Fruit fly (Drosophila melanogaster) whole organism, embryonic: ENCODE results near the gene pnr.

Experiments used
- Atf3 ChIP-seq: fragments of 200-800 bp; sonication (Bioruptor generic); optimal IDR thresholded peaks from 3 replicates; lab custom pipeline; 2016; ENCODE audit warnings: missing biosample characterization, missing genetic modification characterization
- Awh ChIP-seq: fragments of 200-800 bp; sonication (Bioruptor generic); IDR thresholded peaks from 2 replicates; pipeline ENCODE4, ENCODE4 v1.3.6; 2022; ENCODE audit warnings: missing biosample characterization, missing genetic modification characterization
- B-H1 ChIP-seq: fragments of 200-800 bp; sonication (Bioruptor generic); IDR thresholded peaks from 3 replicates; pipeline ENCODE4 v1.3.6; 2022; ENCODE audit warnings: missing biosample characterization, missing genetic modification characterization
- Bgb ChIP-seq: fragments of 200-800 bp; sonication (Bioruptor generic); IDR thresholded peaks from 2 replicates; pipeline ENCODE4 v1.3.6; 2022; ENCODE audit warnings: missing biosample characterization, missing genetic modification characterization; ENCODE audit not compliant: partially characterized antibody
- CG10209 ChIP-seq: fragments of 200-800 bp; sonication (Bioruptor generic); optimal IDR thresholded peaks from 3 replicates; lab custom pipeline; 2017; ENCODE audit warnings: missing biosample characterization, mild to moderate bottlenecking, missing genetic modification characterization, missing genetic modification reagents
- CG11398 ChIP-seq: fragments of 200-800 bp; sonication (Bioruptor generic); optimal IDR thresholded peaks from 2 replicates; lab custom pipeline; 2016; ENCODE audit warnings: missing biosample characterization, missing genetic modification characterization
- CG12219 ChIP-seq: fragments of 200-800 bp; sonication (Bioruptor generic); optimal IDR thresholded peaks from 3 replicates; lab custom pipeline; 2018; ENCODE audit warnings: missing biosample characterization, mild to moderate bottlenecking, missing genetic modification characterization
- CG12236 ChIP-seq: fragments of 200-800 bp; sonication (Bioruptor generic); optimal IDR thresholded peaks from 2 replicates; lab custom pipeline; 2016; ENCODE audit warnings: missing biosample characterization, missing genetic modification characterization
- CG1233 ChIP-seq: fragments of 200-800 bp; sonication (Bioruptor generic); optimal IDR thresholded peaks from 4 replicates; lab custom pipeline; 2018; ENCODE audit warnings: missing biosample characterization, mild to moderate bottlenecking, missing genetic modification characterization
- CG12659 ChIP-seq: fragments of 200-800 bp; sonication (Bioruptor generic); optimal IDR thresholded peaks from 3 replicates; lab custom pipeline; 2017; ENCODE audit warnings: mild to moderate bottlenecking, missing biosample characterization, missing genetic modification reagents, missing genetic modification characterization
- CG13894 ChIP-seq: fragments of 200-800 bp; sonication (Bioruptor generic); optimal IDR thresholded peaks from 3 replicates; lab custom pipeline; 2018; ENCODE audit warnings: missing biosample characterization, mild to moderate bottlenecking, missing genetic modification characterization, moderate library complexity
- CG17829 ChIP-seq: fragments of 200-800 bp; optimal IDR thresholded peaks from 2 replicates; lab custom pipeline; 2019; ENCODE audit warnings: missing biosample characterization, mild to moderate bottlenecking, missing genetic modification characterization, moderate library complexity
- CG18262 ChIP-seq: fragments of 200-800 bp; optimal IDR thresholded peaks from 3 replicates; lab custom pipeline; 2019; ENCODE audit warnings: missing biosample characterization, mild to moderate bottlenecking, missing genetic modification characterization, moderate library complexity
- CG2199 ChIP-seq: fragments of 200-800 bp; sonication (Bioruptor generic); IDR thresholded peaks from 3 replicates; pipeline ENCODE4 v1.3.6; 2022; ENCODE audit warnings: missing biosample characterization, missing genetic modification characterization
- CG31224 ChIP-seq: fragments of 200-800 bp; sonication (Bioruptor generic); IDR thresholded peaks from 2 replicates; pipeline ENCODE4 v1.3.6; 2022; ENCODE audit warnings: missing biosample characterization, missing genetic modification characterization
- CG33557 ChIP-seq: fragments of 200-800 bp; sonication (Bioruptor generic); optimal IDR thresholded peaks from 2 replicates; lab custom pipeline; 2019; ENCODE audit warnings: missing biosample characterization, mild to moderate bottlenecking, missing genetic modification characterization, moderate library complexity
- CG3407 ChIP-seq: fragments of 200-800 bp; sonication (Bioruptor generic); optimal IDR thresholded peaks from 2 replicates; lab custom pipeline; 2018; ENCODE audit warnings: missing biosample characterization, mild to moderate bottlenecking, missing genetic modification characterization
- CG6854 ChIP-seq: fragments of 200-800 bp; sonication (Bioruptor generic); optimal IDR thresholded peaks from 3 replicates; lab custom pipeline; 2017; ENCODE audit warnings: missing biosample characterization, mild to moderate bottlenecking, missing genetic modification characterization
- CG7271 ChIP-seq: fragments of 200-800 bp; sonication (Bioruptor generic); optimal IDR thresholded peaks from 2 replicates; lab custom pipeline; 2018; ENCODE audit warnings: missing biosample characterization, mild to moderate bottlenecking, missing genetic modification characterization, moderate library complexity
- CG7839 ChIP-seq: fragments of 200-800 bp; sonication (Bioruptor generic); optimal IDR thresholded peaks from 3 replicates; lab custom pipeline; 2018; ENCODE audit warnings: missing biosample characterization, mild to moderate bottlenecking, missing genetic modification characterization, moderate library complexity
- CG7987 ChIP-seq: fragments of 200-800 bp; sonication (Bioruptor generic); optimal IDR thresholded peaks from 2 replicates; lab custom pipeline; 2018; ENCODE audit warnings: missing biosample characterization, mild to moderate bottlenecking, missing genetic modification characterization, moderate library complexity
- CG8281 ChIP-seq: fragments of 200-800 bp; sonication (Bioruptor generic); optimal IDR thresholded peaks from 2 replicates; lab custom pipeline; 2018; ENCODE audit warnings: missing biosample characterization, mild to moderate bottlenecking, missing genetic modification characterization, moderate library complexity
- CG8290 ChIP-seq, 3 experiments: fragments of 200-800 bp; sonication (Bioruptor generic); optimal IDR thresholded peaks; 2 replicates each; lab custom pipeline; 2016 to 2019; ENCODE audit warnings: missing biosample characterization in 3 of 3, missing genetic modification characterization in 3 of 3, mild to moderate bottlenecking in 2 of 3, moderate library complexity in 1 of 3
- CG8388 ChIP-seq: fragments of 200-800 bp; sonication (Bioruptor generic); optimal IDR thresholded peaks from 2 replicates; lab custom pipeline; 2019; ENCODE audit warnings: missing biosample characterization, mild to moderate bottlenecking, missing genetic modification characterization, moderate library complexity
- D ChIP-seq, 2 experiments: fragments of 200-800 bp in 1 of 2; fragments of >200 bp in 1 of 2; sonication (Bioruptor generic) in 1 of 2; optimal IDR thresholded peaks; 2 replicates in 1 of 2; 3 replicates in 1 of 2; lab custom pipeline; 2017; ENCODE audit warnings: mild to moderate bottlenecking in 1 of 2, missing biosample characterization in 1 of 2, missing genetic modification characterization in 1 of 2, missing genetic modification reagents in 1 of 2
- D19A ChIP-seq: fragments of 200-800 bp; optimal IDR thresholded peaks from 3 replicates; lab custom pipeline; 2019; ENCODE audit warnings: missing biosample characterization, mild to moderate bottlenecking, missing genetic modification characterization, moderate library complexity
- Deaf1 ChIP-seq: fragments of 200-800 bp; optimal IDR thresholded peaks from 3 replicates; lab custom pipeline; 2019; ENCODE audit warnings: missing biosample characterization, mild to moderate bottlenecking, missing genetic modification characterization, moderate library complexity
- Dll ChIP-seq: fragments of 200-800 bp; sonication (Bioruptor generic); IDR thresholded peaks from 4 replicates; pipeline ENCODE4 v1.3.6; 2022; ENCODE audit warnings: missing biosample characterization, missing genetic modification characterization; ENCODE audit not compliant: partially characterized antibody
- Eip74EF ChIP-seq, 2 experiments: fragments of 200-800 bp in 1 of 2; fragments of >200 bp in 1 of 2; sonication (Bioruptor generic) in 1 of 2; optimal IDR thresholded peaks; 2 replicates each; lab custom pipeline; 2017 to 2019; ENCODE audit warnings: missing biosample characterization in 2 of 2, missing genetic modification characterization in 2 of 2, mild to moderate bottlenecking in 1 of 2, moderate library complexity in 1 of 2
- HHEX ChIP-seq: fragments of 200-800 bp; sonication (Bioruptor generic); optimal IDR thresholded peaks from 3 replicates; lab custom pipeline; 2017; ENCODE audit warnings: missing biosample characterization, mild to moderate bottlenecking, missing genetic modification characterization, missing genetic modification reagents
- Hmr ChIP-seq: fragments of 200-800 bp; sonication (Bioruptor generic); optimal IDR thresholded peaks from 3 replicates; lab custom pipeline; 2017; ENCODE audit warnings: mild to moderate bottlenecking, missing biosample characterization, missing genetic modification reagents, missing genetic modification characterization
- Lhr ChIP-seq: fragments of 200-800 bp; sonication (Bioruptor generic); optimal IDR thresholded peaks from 3 replicates; lab custom pipeline; 2017; ENCODE audit warnings: mild to moderate bottlenecking, missing biosample characterization, missing genetic modification reagents, missing genetic modification characterization
- Med ChIP-seq: fragments of 200-800 bp; sonication (Bioruptor generic); peaks from one replicate; lab custom pipeline; 2016; ENCODE audit warnings: missing biosample characterization, missing genetic modification characterization, mild to moderate bottlenecking, inconsistent platforms, moderate library complexity
- Ptx1 ChIP-seq: fragments of 200-800 bp; sonication (Bioruptor generic); IDR thresholded peaks from 2 replicates; pipeline ENCODE4 v1.3.6; 2022; ENCODE audit warnings: missing biosample characterization, missing genetic modification characterization
- Side ChIP-seq: fragments of 200-800 bp; sonication (Bioruptor generic); optimal IDR thresholded peaks from 2 replicates; lab custom pipeline; 2016; ENCODE audit warnings: missing biosample characterization, missing genetic modification characterization
- bsh ChIP-seq, 2 experiments: fragments of 200-800 bp; sonication (Bioruptor generic); optimal IDR thresholded peaks; 2 replicates each; lab custom pipeline; 2017 to 2018; ENCODE audit warnings: mild to moderate bottlenecking in 2 of 2, missing biosample characterization in 2 of 2, missing genetic modification characterization in 2 of 2, moderate library complexity in 1 of 2
- caup ChIP-seq: fragments of 200-800 bp; sonication (Bioruptor generic); optimal IDR thresholded peaks from 3 replicates; lab custom pipeline; 2017; ENCODE audit warnings: missing biosample characterization, mild to moderate bottlenecking, missing genetic modification characterization, moderate library complexity; ENCODE audit not compliant: severe bottlenecking
- dmrt99B ChIP-seq: fragments of 200-800 bp; sonication (Bioruptor generic); optimal IDR thresholded peaks from 2 replicates; lab custom pipeline; 2018; ENCODE audit warnings: missing biosample characterization, mild to moderate bottlenecking, missing genetic modification characterization, moderate library complexity
- fd102C ChIP-seq: fragments of 200-800 bp; sonication (Bioruptor generic); optimal IDR thresholded peaks from 2 replicates; lab custom pipeline; 2018; ENCODE audit warnings: missing biosample characterization, mild to moderate bottlenecking, missing genetic modification characterization, moderate library complexity
- lola ChIP-seq, 3 experiments: fragments of >200 bp in 2 of 3; fragments of 200-800 bp in 1 of 3; sonication (Bioruptor generic) in 1 of 3; optimal IDR thresholded peaks; 2 replicates each; lab custom pipeline; 2017 to 2019; ENCODE audit warnings: missing biosample characterization in 3 of 3, missing genetic modification characterization in 3 of 3, mild to moderate bottlenecking in 1 of 3, moderate library complexity in 1 of 3
- nau ChIP-seq: fragments of 200-800 bp; sonication (Bioruptor generic); optimal IDR thresholded peaks from 3 replicates; lab custom pipeline; 2017; ENCODE audit warnings: missing biosample characterization, mild to moderate bottlenecking, missing genetic modification characterization, missing genetic modification reagents
- oc ChIP-seq: fragments of 200-800 bp; sonication (Bioruptor generic); optimal IDR thresholded peaks from 2 replicates; lab custom pipeline; 2018; ENCODE audit warnings: missing biosample characterization, mild to moderate bottlenecking, missing genetic modification characterization, moderate library complexity
- org-1 ChIP-seq: fragments of 200-800 bp; sonication (Bioruptor generic); optimal IDR thresholded peaks from 2 replicates; lab custom pipeline; 2017; ENCODE audit warnings: missing biosample characterization, missing genetic modification characterization
- stc ChIP-seq: fragments of 200-800 bp; sonication (Bioruptor generic); IDR thresholded peaks from 2 replicates; pipeline ENCODE4 v1.3.6; 2022; ENCODE audit warnings: missing biosample characterization, missing genetic modification characterization
- wek ChIP-seq: fragments of 200-800 bp; sonication (Bioruptor generic); optimal IDR thresholded peaks from 3 replicates; lab custom pipeline; 2018; ENCODE audit warnings: missing biosample characterization, mild to moderate bottlenecking, missing genetic modification characterization, moderate library complexity
- zf30C ChIP-seq: fragments of 200-800 bp; sonication (Bioruptor generic); optimal IDR thresholded peaks from 3 replicates; lab custom pipeline; 2018; ENCODE audit warnings: missing biosample characterization, mild to moderate bottlenecking, missing genetic modification characterization

Gene pnr

dm6 chr3R:15983541-15984229, 42.2 kb upstream of the pnr start (continued):
- TF ChIP-seq CG12236 (GFP tag; lab: Kevin White, UChicago) (peak; percentile 40), CG17829 (tag; lab: Kevin White, UChicago) (peak; percentile 30), B-H1 (GFP tag; lab: Robert Waterston, UW) (no peak), CG7987 (GFP tag; lab: Kevin White, UChicago) (peak; percentile 4), Bgb (GFP tag; lab: Robert Waterston, UW) (no peak), D (optimal IDR thresholded peaks at IDR 0.05; lab: Kevin White, UChicago) (no peak), D (GFP tag; optimal IDR thresholded peaks at IDR 0.05; lab: Kevin White, UChicago) (peak; percentile 36), Lhr (GFP tag; lab: Kevin White, UChicago) (peak; percentile 29), Deaf1 (peak; percentile 2), CG7839 (tag; lab: Kevin White, UChicago) (peak; percentile 1), CG12219 (GFP tag; lab: Kevin White, UChicago) (peak; percentile 19), fd102C (peak; percentile 31), D19A (tag; lab: Kevin White, UChicago) (peak; percentile 41), CG33557 (peak; percentile 78), CG12659 (GFP tag; lab: Kevin White, UChicago) (no peak), caup (GFP tag; lab: Kevin White, UChicago) (peak; percentile 18), stc (GFP tag; lab: Robert Waterston, UW) (no peak; the same call in 1 of the 2 replicates), lola (GFP tag; optimal IDR thresholded peaks at IDR 0.05; lab: Kevin White, UChicago) (peak in 1 of 3 experiments; percentile 68), CG8388 (peak; percentile 38), CG31224 (GFP tag; lab: Robert Waterston, UW) (no peak), Awh (0 out of 2 replicates have a peak, but pooled peaks have one; percentile 7), CG7271 (peak; percentile 65), zf30C (peak; percentile 82), CG13894 (tag; lab: Kevin White, UChicago) (no peak), Side (GFP tag; lab: Kevin White, UChicago) (no peak), CG11398 (peak; percentile 10), Atf3 (GFP tag; lab: Kevin White, UChicago) (no peak), CG6854 (GFP tag; lab: Kevin White, UChicago) (no peak), CG3407 (GFP tag; lab: Kevin White, UChicago) (peak; percentile 67), Med (peak; percentile 74), CG2199 (GFP tag; lab: Robert Waterston, UW) (no peak), bsh (GFP tag; optimal IDR thresholded peaks at IDR 0.05; lab: Kevin White, UChicago) (peak in 1 of 2 experiments; percentile 74), nau (GFP tag; lab: Kevin White, UChicago) (peak; percentile 38), CG8290 (GFP tag; optimal IDR thresholded peaks at IDR 0.05; lab: Kevin White, UChicago) (no peak), CG8290 (tag; optimal IDR thresholded peaks at IDR 0.05; lab: Kevin White, UChicago) (peak; percentile 26 to 43), Eip74EF (GFP tag; optimal IDR thresholded peaks at IDR 0.05; lab: Kevin White, UChicago) (peak in 1 of 2 experiments; percentile 32), Dll (GFP tag; lab: Robert Waterston, UW) (no peak), CG8281 (no peak), Ptx1 (GFP tag; lab: Robert Waterston, UW) (no peak), oc (tag; lab: Kevin White, UChicago) (peak; percentile 21), CG10209 (GFP tag; lab: Kevin White, UChicago) (peak; percentile 26), dmrt99B (peak; percentile 47), CG1233 (peak; percentile 31), Hmr (GFP tag; lab: Kevin White, UChicago) (peak; percentile 21), org-1 (GFP tag; lab: Kevin White, UChicago) (peak; percentile 3), HHEX (GFP tag; lab: Kevin White, UChicago) (peak; percentile 25), wek (GFP tag; lab: Kevin White, UChicago) (peak; percentile 53), CG18262 (peak; percentile 54)
